Worm (Caenorhabditis elegans): Measurements from ENCODE around the gene F47B10.3.

F47B10.3 gene

ce11 chrX:10900079-10900724, 8.2 kb downstream of the F47B10.3 start, which contains the start of gene suca-1:
suca-1 (minus strand) TSS chrX:10900114.
- TF ChIP-seq zip-8 (tag; optimal IDR thresholded peaks at IDR 0.05) (no peak), snpc-4 (tag; optimal IDR thresholded peaks at IDR 0.05) (no peak), M03D4.4 (tag; optimal IDR thresholded peaks at IDR 0.05) (peak; percentile 35), nhr-237 (tag; optimal IDR thresholded peaks at IDR 0.05) (peak; percentile 17), lin-13 (tag; optimal IDR thresholded peaks at IDR 0.05) (peak; percentile 49), drap-1 (GFP tag; optimal IDR thresholded peaks at IDR 0.05) (peak; percentile 54), unc-39 (tag; optimal IDR thresholded peaks at IDR 0.05) (no peak), nhr-12 (tag; optimal IDR thresholded peaks at IDR 0.05) (no peak), cnd-1 (tag; optimal IDR thresholded peaks at IDR 0.05) (peak; percentile 55), sptf-1 (tag; optimal IDR thresholded peaks at IDR 0.05) (peak; percentile 70), elt-1 (tag; optimal IDR thresholded peaks at IDR 0.05; ENCODE audit: borderline replicate concordance, insufficient read depth) (no peak), flh-1 (GFP tag; optimal IDR thresholded peaks at IDR 0.05) (no peak), mls-2 (tag; optimal IDR thresholded peaks at IDR 0.05) (no peak), blmp-1 (tag; optimal IDR thresholded peaks at IDR 0.05) (no peak), unc-120 (tag; optimal IDR thresholded peaks at IDR 0.05; ENCODE audit: poor library complexity, severe bottlenecking) (peak; percentile 14), hlh-1 (tag; optimal IDR thresholded peaks at IDR 0.05) (peak; percentile 69), mab-5 (tag; optimal IDR thresholded peaks at IDR 0.05) (no peak), mep-1 (tag; optimal IDR thresholded peaks at IDR 0.05) (peak; percentile 57), ceh-83 (GFP tag; optimal IDR thresholded peaks at IDR 0.05) (no peak), lsy-2 (tag; optimal IDR thresholded peaks at IDR 0.05) (no peak), nhr-28 (tag; optimal IDR thresholded peaks at IDR 0.05) (no peak), nhr-2 (tag; optimal IDR thresholded peaks at IDR 0.05) (no peak), ham-2 (GFP tag; optimal IDR thresholded peaks at IDR 0.05) (no peak), elt-3 (tag; optimal IDR thresholded peaks at IDR 0.05) (no peak), ceh-39 (tag; optimal IDR thresholded peaks at IDR 0.05) (no peak), ces-1 (GFP tag; optimal IDR thresholded peaks at IDR 0.05) (no peak), bed-3 (GFP tag; optimal IDR thresholded peaks at IDR 0.05) (no peak), tbx-8 (GFP tag; optimal IDR thresholded peaks at IDR 0.05) (no peak), ceh-43 (GFP tag; optimal IDR thresholded peaks at IDR 0.05) (no peak), pha-4 (tag; optimal IDR thresholded peaks at IDR 0.05) (peak; percentile 32)

ce11 chrX:10900952-10901351, 9.0 kb downstream of the F47B10.3 start:
- TF ChIP-seq ham-2 (GFP tag; optimal IDR thresholded peaks at IDR 0.05) (no peak), ztf-11 (tag; optimal IDR thresholded peaks at IDR 0.05) (no peak), flh-1 (GFP tag; optimal IDR thresholded peaks at IDR 0.05) (no peak), ces-1 (GFP tag; optimal IDR thresholded peaks at IDR 0.05) (peak; percentile 69), nhr-28 (tag; optimal IDR thresholded peaks at IDR 0.05) (no peak), zip-8 (tag; optimal IDR thresholded peaks at IDR 0.05) (no peak), elt-1 (tag; optimal IDR thresholded peaks at IDR 0.05; ENCODE audit: borderline replicate concordance, insufficient read depth) (no peak), lin-13 (tag; optimal IDR thresholded peaks at IDR 0.05) (no peak), ceh-39 (tag; optimal IDR thresholded peaks at IDR 0.05) (no peak), drap-1 (GFP tag; optimal IDR thresholded peaks at IDR 0.05) (peak; percentile 45), nhr-2 (tag; optimal IDR thresholded peaks at IDR 0.05) (no peak), unc-120 (tag; optimal IDR thresholded peaks at IDR 0.05; ENCODE audit: poor library complexity, severe bottlenecking) (peak; percentile 86), nhr-237 (tag; optimal IDR thresholded peaks at IDR 0.05) (no peak), hlh-1 (tag; optimal IDR thresholded peaks at IDR 0.05) (peak; percentile 74), ceh-83 (GFP tag; optimal IDR thresholded peaks at IDR 0.05) (no peak), sptf-1 (tag; optimal IDR thresholded peaks at IDR 0.05) (no peak), lin-32 (GFP tag; optimal IDR thresholded peaks at IDR 0.05) (no peak), cnd-1 (tag; optimal IDR thresholded peaks at IDR 0.05) (peak; percentile 18), elt-3 (tag; optimal IDR thresholded peaks at IDR 0.05) (no peak), unc-39 (tag; optimal IDR thresholded peaks at IDR 0.05) (no peak), mep-1 (tag; optimal IDR thresholded peaks at IDR 0.05) (peak; percentile 72), unc-62 (GFP tag; optimal IDR thresholded peaks at IDR 0.05) (peak; percentile 72), pha-4 (tag; optimal IDR thresholded peaks at IDR 0.05) (no peak), mab-5 (tag; optimal IDR thresholded peaks at IDR 0.05) (no peak), nhr-76 (tag; optimal IDR thresholded peaks at IDR 0.05) (no peak), nhr-12 (tag; optimal IDR thresholded peaks at IDR 0.05) (peak; percentile 35), sem-2 (GFP tag; optimal IDR thresholded peaks at IDR 0.05) (no peak), blmp-1 (tag; optimal IDR thresholded peaks at IDR 0.05) (no peak), M03D4.4 (tag; optimal IDR thresholded peaks at IDR 0.05) (peak; percentile 27), lsy-2 (tag; optimal IDR thresholded peaks at IDR 0.05) (no peak), ceh-43 (GFP tag; optimal IDR thresholded peaks at IDR 0.05) (no peak), snpc-4 (tag; optimal IDR thresholded peaks at IDR 0.05) (no peak), tbx-8 (GFP tag; optimal IDR thresholded peaks at IDR 0.05) (no peak), mls-2 (tag; optimal IDR thresholded peaks at IDR 0.05) (peak; percentile 25), bed-3 (GFP tag; optimal IDR thresholded peaks at IDR 0.05) (no peak)
